Fruit fly (Drosophila melanogaster): ENCODE results near the gene LManVI.
A peak's percentile ranks its signal among the peaks of the same experiment; 100 is the strongest.

The LManVI gene

dm6 chr2L:8776163-8776562 lies 4.9 kb downstream of the LManVI start, which contains the start of gene LManV:
Gene LManV (minus strand): TSS chr2L:8776263.
- TF ChIP-seq chif (GFP tag; optimal IDR thresholded peaks at IDR 0.05) (no peak), CG11504 (tag; optimal IDR thresholded peaks at IDR 0.05) (no peak), dati (GFP tag; IDR thresholded peaks at IDR 0.05) (no peak), CG14667 (GFP tag; IDR thresholded peaks at IDR 0.05) (no peak), CG1832 (GFP tag; optimal IDR thresholded peaks at IDR 0.05) (no peak), CG2199 (GFP tag; IDR thresholded peaks at IDR 0.05) (no peak), onecut (GFP tag; IDR thresholded peaks at IDR 0.05) (no peak), Med (GFP tag) (no peak), kay (GFP tag; optimal IDR thresholded peaks at IDR 0.05) (no peak), CG10267 (tag; optimal IDR thresholded peaks at IDR 0.05) (no peak), pho (GFP tag; optimal IDR thresholded peaks at IDR 0.05) (no peak), bab2 (GFP tag; optimal IDR thresholded peaks at IDR 0.05) (no peak), HLHmδ (GFP tag; optimal IDR thresholded peaks at IDR 0.05) (no peak), CG16863 (GFP tag; optimal IDR thresholded peaks at IDR 0.05) (no peak), unc-4 (GFP tag; IDR thresholded peaks at IDR 0.05; ENCODE audit: partially characterized antibody) (no peak), Atf3 (GFP tag; optimal IDR thresholded peaks at IDR 0.05) (no peak), CG14710 (tag; optimal IDR thresholded peaks at IDR 0.05) (no peak), stwl (tag; optimal IDR thresholded peaks at IDR 0.05) (no peak), unpg (GFP tag; optimal IDR thresholded peaks at IDR 0.05) (no peak), kni (GFP tag; optimal IDR thresholded peaks at IDR 0.05) (no peak)

- TF ChIP-seq bab2 (GFP tag; optimal IDR thresholded peaks at IDR 0.05) (no peak), CG12769 (tag; optimal IDR thresholded peaks at IDR 0.05) (no peak), exex (tag; optimal IDR thresholded peaks at IDR 0.05) (peak; percentile 15)
These were observed 8.8 kb downstream of the LManVI start, which contains the start of gene LManIV for dm6 chr2L:8772244-8772643. Gene LManIV (minus strand): TSS chr2L:8772344.

dm6 chr2L:8768660-8769138 lies 12.4 kb downstream of the LManVI start, which contains the start of gene LManIII:
Gene LManIII (minus strand): TSS chr2L:8768710.
- no peak for TF ChIP-seq Asciz (GFP tag; optimal IDR thresholded peaks at IDR 0.05)
- TF ChIP-seq sug (tag; optimal IDR thresholded peaks at IDR 0.05), result peak; percentile 3
- peak; percentile 57 for TF ChIP-seq exex (tag; optimal IDR thresholded peaks at IDR 0.05)

- peak; percentile 8 for TF ChIP-seq Spps (tag; optimal IDR thresholded peaks at IDR 0.05)
- TF ChIP-seq sens (GFP tag), result peak; percentile 76
- no peak for TF ChIP-seq CG10959 (GFP tag; IDR thresholded peaks at IDR 0.05)
- peak; percentile 23 for TF ChIP-seq CG10267 (tag; optimal IDR thresholded peaks at IDR 0.05)
- TF ChIP-seq tx (GFP tag; optimal IDR thresholded peaks at IDR 0.05), result no peak
- TF ChIP-seq odd (GFP tag; optimal IDR thresholded peaks at IDR 0.05), result no peak
- no peak for TF ChIP-seq prd (optimal IDR thresholded peaks at IDR 0.05)
- peak; percentile 36; the same call in 1 of the 3 replicates for TF ChIP-seq prd (GFP tag; IDR thresholded peaks at IDR 0.05)
- TF ChIP-seq CG12391 (tag; optimal IDR thresholded peaks at IDR 0.05), result no peak
- TF ChIP-seq CG2678 (tag; optimal IDR thresholded peaks at IDR 0.05), result peak; percentile 51
- 0 out of 3 replicates have a peak, but pooled peaks have one; percentile 10 for TF ChIP-seq row (GFP tag; IDR thresholded peaks at IDR 0.05)
- no peak for TF ChIP-seq Drgx (GFP tag; IDR thresholded peaks at IDR 0.05)
- TF ChIP-seq btn (GFP tag; optimal IDR thresholded peaks at IDR 0.05), result no peak
- peak; percentile 28 for TF ChIP-seq lab (GFP tag; optimal IDR thresholded peaks at IDR 0.05)
- TF ChIP-seq Meics (GFP tag; optimal IDR thresholded peaks at IDR 0.05), result peak; percentile 34
- no peak for TF ChIP-seq CG8944 (GFP tag; optimal IDR thresholded peaks at IDR 0.05)
- peak; percentile 15 for TF ChIP-seq dmrt11E (tag; optimal IDR thresholded peaks at IDR 0.05)
- TF ChIP-seq CG14710 (tag; optimal IDR thresholded peaks at IDR 0.05), result peak; percentile 37
- no peak for TF ChIP-seq knrl (GFP tag; IDR thresholded peaks at IDR 0.05; ENCODE audit: partially characterized antibody)
- peak; percentile 12 for TF ChIP-seq CG18599 (GFP tag; optimal IDR thresholded peaks at IDR 0.05)
- TF ChIP-seq crol (GFP tag; IDR thresholded peaks at IDR 0.05), result 0 out of 2 replicates have a peak, but pooled peaks have one; percentile 3
- TF ChIP-seq Blimp-1 (GFP tag; optimal IDR thresholded peaks at IDR 0.05), result peak; percentile 29
- no peak for TF ChIP-seq CG7271 (tag; optimal IDR thresholded peaks at IDR 0.05)
- TF ChIP-seq CG17912 (GFP tag; optimal IDR thresholded peaks at IDR 0.05), result no peak
These were observed 18.2 kb downstream of the LManVI start for dm6 chr2L:8762833-8763232.

All from whole organism, embryonic.